Worm (Caenorhabditis elegans): ENCODE results near the gene nhr-93.

nhr-93 gene

DNA sequence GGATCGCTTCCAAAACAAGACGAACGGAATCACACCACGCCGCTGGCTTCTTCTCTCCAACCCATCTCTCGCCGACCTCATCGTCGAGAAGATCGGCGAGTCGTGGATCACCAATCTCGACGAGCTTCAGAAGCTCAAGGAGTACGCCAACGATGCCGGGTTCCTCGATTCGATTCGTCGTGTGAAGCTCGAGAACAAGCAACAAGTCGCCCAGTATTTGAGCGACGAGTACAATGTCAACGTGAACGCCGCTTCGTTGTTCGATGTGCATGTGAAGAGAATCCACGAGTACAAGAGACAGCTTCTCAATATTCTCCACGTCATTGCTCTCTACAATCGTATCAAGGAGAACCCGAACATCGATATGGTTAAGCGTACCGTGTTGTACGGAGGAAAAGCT is 45.4 kb upstream of the nhr-93 start:
- TF ChIP-seq pha-4 (tag; optimal IDR thresholded peaks at IDR 0.05) (no peak), lin-13 (tag; optimal IDR thresholded peaks at IDR 0.05) (no peak), unc-120 (tag; optimal IDR thresholded peaks at IDR 0.05; ENCODE audit: poor library complexity, severe bottlenecking) (no peak), zip-8 (tag; optimal IDR thresholded peaks at IDR 0.05) (no peak), drap-1 (GFP tag; optimal IDR thresholded peaks at IDR 0.05) (no peak), flh-1 (GFP tag; optimal IDR thresholded peaks at IDR 0.05) (no peak), nhr-237 (tag; optimal IDR thresholded peaks at IDR 0.05) (no peak), unc-62 (GFP tag; optimal IDR thresholded peaks at IDR 0.05) (no peak), ham-2 (GFP tag; optimal IDR thresholded peaks at IDR 0.05) (no peak), hlh-1 (tag; optimal IDR thresholded peaks at IDR 0.05) (no peak)

ce11 chrV:3582671-3583070 is 44.5 kb upstream of the nhr-93 start:
- no peak for TF ChIP-seq lin-32 (GFP tag; optimal IDR thresholded peaks at IDR 0.05)
- TF ChIP-seq ztf-11 (tag; optimal IDR thresholded peaks at IDR 0.05), result no peak
- no peak for TF ChIP-seq nhr-12 (tag; optimal IDR thresholded peaks at IDR 0.05)
- no peak for TF ChIP-seq ceh-39 (tag; optimal IDR thresholded peaks at IDR 0.05)
- no peak for TF ChIP-seq mep-1 (tag; optimal IDR thresholded peaks at IDR 0.05)
- no peak for TF ChIP-seq pha-4 (tag; optimal IDR thresholded peaks at IDR 0.05)

- TF ChIP-seq cnd-1 (tag; optimal IDR thresholded peaks at IDR 0.05) (no peak), bed-3 (GFP tag; optimal IDR thresholded peaks at IDR 0.05) (no peak), tbx-8 (GFP tag; optimal IDR thresholded peaks at IDR 0.05) (no peak), mab-5 (tag; optimal IDR thresholded peaks at IDR 0.05) (no peak), lsy-2 (tag; optimal IDR thresholded peaks at IDR 0.05) (no peak), lin-32 (GFP tag; optimal IDR thresholded peaks at IDR 0.05) (no peak), ceh-83 (GFP tag; optimal IDR thresholded peaks at IDR 0.05) (no peak), mls-2 (tag; optimal IDR thresholded peaks at IDR 0.05) (no peak), nhr-2 (tag; optimal IDR thresholded peaks at IDR 0.05) (no peak), nhr-76 (tag; optimal IDR thresholded peaks at IDR 0.05) (no peak)
These were observed 43.9 kb upstream of the nhr-93 start for ce11 chrV:3582086-3582485.

- TF ChIP-seq pha-4 (tag; optimal IDR thresholded peaks at IDR 0.05) (no peak), bed-3 (GFP tag; optimal IDR thresholded peaks at IDR 0.05) (no peak), nhr-28 (tag; optimal IDR thresholded peaks at IDR 0.05) (no peak), sptf-1 (tag; optimal IDR thresholded peaks at IDR 0.05) (no peak), nhr-237 (tag; optimal IDR thresholded peaks at IDR 0.05) (no peak), unc-39 (tag; optimal IDR thresholded peaks at IDR 0.05) (no peak), lin-13 (tag; optimal IDR thresholded peaks at IDR 0.05) (no peak), flh-1 (GFP tag; optimal IDR thresholded peaks at IDR 0.05) (no peak), nhr-76 (tag; optimal IDR thresholded peaks at IDR 0.05) (no peak), unc-120 (tag; optimal IDR thresholded peaks at IDR 0.05; ENCODE audit: poor library complexity, severe bottlenecking) (no peak), nhr-12 (tag; optimal IDR thresholded peaks at IDR 0.05) (no peak)
These were observed 43.4 kb upstream of the nhr-93 start for ce11 chrV:3581643-3582042.

ce11 chrV:3581034-3581433 is 42.8 kb upstream of the nhr-93 start:
- TF ChIP-seq mep-1 (tag; optimal IDR thresholded peaks at IDR 0.05) (no peak), M03D4.4 (tag; optimal IDR thresholded peaks at IDR 0.05) (no peak), lsy-2 (tag; optimal IDR thresholded peaks at IDR 0.05) (no peak)

- TF ChIP-seq M03D4.4 (tag; optimal IDR thresholded peaks at IDR 0.05) (no peak), ceh-83 (GFP tag; optimal IDR thresholded peaks at IDR 0.05) (no peak), elt-1 (tag; optimal IDR thresholded peaks at IDR 0.05; ENCODE audit: borderline replicate concordance, insufficient read depth) (no peak), nhr-28 (tag; optimal IDR thresholded peaks at IDR 0.05) (no peak), mab-5 (tag; optimal IDR thresholded peaks at IDR 0.05) (no peak), nhr-12 (tag; optimal IDR thresholded peaks at IDR 0.05) (no peak), nhr-237 (tag; optimal IDR thresholded peaks at IDR 0.05) (no peak), tbx-8 (GFP tag; optimal IDR thresholded peaks at IDR 0.05) (no peak), sptf-1 (tag; optimal IDR thresholded peaks at IDR 0.05) (no peak), bed-3 (GFP tag; optimal IDR thresholded peaks at IDR 0.05) (no peak), ceh-43 (GFP tag; optimal IDR thresholded peaks at IDR 0.05) (no peak), mep-1 (tag; optimal IDR thresholded peaks at IDR 0.05) (no peak)
These were observed 42.2 kb upstream of the nhr-93 start for ce11 chrV:3580385-3580784.
